Worm (Caenorhabditis elegans): ENCODE data around the gene C07A9.5.

ce11 chrIII:9690044-9690443, 7.4 kb upstream of the C07A9.5 start, which contains the start of gene best-5:
- TF ChIP-seq sptf-1 (tag; optimal IDR thresholded peaks at IDR 0.05) (no peak), nhr-76 (tag; optimal IDR thresholded peaks at IDR 0.05) (no peak), pha-4 (tag; optimal IDR thresholded peaks at IDR 0.05) (no peak)
